Fruit fly (Drosophila melanogaster) S2 (cell line): ENCODE measurements around the gene mor.

ENCODE experiments used
- CG8478 ChIP-seq: fragments of >200 bp; optimal IDR thresholded peaks from 2 replicates; lab custom pipeline; 2018
- CTCF ChIP-seq, 2 experiments: fragments of >200 bp; optimal IDR thresholded peaks; 2 replicates each; lab custom pipeline; 2018

DNA sequence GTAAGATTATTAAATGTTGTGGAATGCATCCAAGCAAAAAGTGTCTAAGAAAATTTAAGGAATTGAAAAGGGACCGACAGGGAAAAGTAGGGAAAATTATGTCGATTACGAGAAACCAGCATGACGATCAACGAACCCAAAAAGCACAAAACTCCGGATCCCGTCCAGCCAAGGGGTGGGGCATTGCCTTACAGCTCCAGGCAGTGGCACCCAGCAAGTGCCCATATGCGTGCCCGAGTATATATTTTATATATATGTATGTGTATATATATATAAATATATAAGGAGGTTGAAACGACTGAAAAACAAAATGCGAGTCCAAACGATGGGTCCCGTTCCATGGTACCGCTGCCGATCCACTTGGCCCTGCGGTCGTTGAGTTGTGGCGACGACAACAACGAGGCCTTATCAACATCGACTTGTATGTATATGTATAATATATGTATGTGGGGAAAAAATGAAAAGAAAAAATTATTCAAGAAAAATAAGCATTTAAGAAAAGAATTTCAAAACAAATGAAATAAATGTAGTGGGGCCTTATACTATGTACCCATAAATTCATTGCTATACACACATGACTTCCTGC, 14.4 kb upstream of the mor start:
- TF ChIP-seq CTCF (optimal IDR thresholded peaks at IDR 0.05; lab: Kevin White, UChicago) (no peak), CG8478 (lab: Kevin White, UChicago) (no peak)
